Worm (Caenorhabditis elegans) whole organism, early embryonic: ENCODE results near the gene btbd-10.

Source experiments
- B0310.2 ChIP-seq: sonication (generic microtip); optimal IDR thresholded peaks from 2 replicates; lab custom pipeline; 2016; ENCODE audit warnings: mild to moderate bottlenecking, missing genetic modification characterization, missing compliant biosample characterization
- F13C5.2 ChIP-seq: sonication (generic microtip); optimal IDR thresholded peaks from 2 replicates; lab custom pipeline; 2017; ENCODE audit warnings: mild to moderate bottlenecking, missing genetic modification characterization, inconsistent platforms, missing compliant biosample characterization
- aly-1 ChIP-seq: sonication (generic microtip); optimal IDR thresholded peaks from 2 replicates; lab custom pipeline; 2016; ENCODE audit warnings: missing genetic modification characterization, missing compliant biosample characterization
- ama-1 ChIP-seq: fragments of 150-350 bp; optimal IDR thresholded peaks from 2 replicates; lab custom pipeline; 2014
- ceh-13 ChIP-seq: fragments of 200-800 bp; sonication (Bioruptor generic); optimal IDR thresholded peaks from 2 replicates; lab custom pipeline; 2018; ENCODE audit warnings: mild to moderate bottlenecking, missing genetic modification characterization, missing compliant biosample characterization
- ceh-36 ChIP-seq: sonication (generic microtip); optimal IDR thresholded peaks from 2 replicates; lab custom pipeline; 2016; ENCODE audit warnings: missing genetic modification characterization, inconsistent platforms, missing compliant biosample characterization
- ets-7 ChIP-seq: sonication (generic microtip); optimal IDR thresholded peaks from 2 replicates; lab custom pipeline; 2016; ENCODE audit warnings: missing genotype, missing genetic modification characterization, missing compliant biosample characterization
- flt-1 ChIP-seq: fragments of 200-800 bp; sonication (Bioruptor generic); IDR thresholded peaks from 2 replicates; pipeline ENCODE4 v1.3.6; 2022; ENCODE audit warnings: missing genetic modification characterization, missing compliant biosample characterization
- hmbx-1 ChIP-seq: sonication (generic microtip); optimal IDR thresholded peaks from 2 replicates; lab custom pipeline; 2016; ENCODE audit warnings: mild to moderate bottlenecking, missing genetic modification characterization, missing compliant biosample characterization
- hmg-4 ChIP-seq: fragments of 200-800 bp; sonication (Bioruptor generic); optimal IDR thresholded peaks from 2 replicates; lab custom pipeline; 2018; ENCODE audit warnings: mild to moderate bottlenecking, missing genetic modification characterization, missing compliant biosample characterization
- hnd-1 ChIP-seq: sonication (generic microtip); optimal IDR thresholded peaks from 2 replicates; lab custom pipeline; 2016; ENCODE audit warnings: missing genetic modification characterization, missing compliant biosample characterization
- pes-1 ChIP-seq: fragments of 200-800 bp; sonication (Bioruptor generic); IDR thresholded peaks from 2 replicates; pipeline ENCODE4 v1.3.6; 2022; ENCODE audit warnings: missing genetic modification reagents, missing genetic modification characterization, missing compliant biosample characterization
- scrt-1 ChIP-seq: fragments of 200-800 bp; sonication (Bioruptor generic); IDR thresholded peaks from 2 replicates; pipeline ENCODE4 v1.3.6; 2022; ENCODE audit warnings: missing genetic modification characterization, missing compliant biosample characterization
- sea-1 ChIP-seq: fragments of 200-800 bp; sonication (Bioruptor generic); conservative IDR thresholded peaks from 2 replicates; pipeline ENCODE4 v1.3.6; 2022; ENCODE audit warnings: missing genetic modification characterization, missing compliant biosample characterization
- tbx-11 ChIP-seq: fragments of 200-800 bp; sonication (Bioruptor generic); IDR thresholded peaks from 2 replicates; pipeline ENCODE4 v1.3.6; 2022; ENCODE audit warnings: missing genetic modification characterization, missing compliant biosample characterization
- tbx-37 ChIP-seq: fragments of 200-800 bp; sonication (Bioruptor generic); conservative IDR thresholded peaks from 2 replicates; pipeline ENCODE4 v1.3.6; 2022; ENCODE audit warnings: missing genetic modification reagents, missing genetic modification characterization, missing compliant biosample characterization
- tra-4 ChIP-seq: sonication (generic microtip); optimal IDR thresholded peaks from 2 replicates; lab custom pipeline; 2017; ENCODE audit warnings: missing genetic modification characterization, missing compliant biosample characterization

The btbd-10 gene

DNA sequence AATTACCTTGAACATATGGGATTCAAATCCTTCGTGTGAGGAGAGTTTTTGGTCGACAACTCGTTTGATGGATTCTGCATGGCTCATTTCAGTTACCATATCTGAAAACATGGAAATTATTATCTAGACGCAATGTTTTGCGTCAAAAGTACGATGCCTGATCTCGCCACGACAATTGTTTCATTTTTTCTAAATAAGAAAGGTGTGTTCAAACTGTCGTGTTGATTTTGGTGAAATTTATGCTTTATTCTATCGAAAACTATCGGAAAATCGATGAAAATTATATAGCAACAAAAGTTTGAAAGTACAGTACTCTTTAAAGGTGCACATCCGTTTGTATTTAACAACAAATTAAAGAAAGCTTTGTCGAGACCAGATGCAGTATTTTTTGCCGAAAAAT, 36.2 kb downstream of the btbd-10 start, which contains the start of gene cblc-1:
TSS of gene cblc-1 (minus strand) at position 101 of the 400 bp plus-strand sequence.
- TF ChIP-seq ama-1 (lab: Kevin White, UChicago) (no peak), scrt-1 (GFP tag; lab: Robert Waterston, UW) (no peak), F13C5.2 (tag; lab: Kevin White, UChicago) (no peak), hnd-1 (no peak), tbx-37 (GFP tag; lab: Robert Waterston, UW) (no peak), ceh-36 (no peak), pes-1 (no peak), B0310.2 (tag; lab: Kevin White, UChicago) (no peak), ceh-13 (GFP tag; lab: Kevin White, UChicago) (no peak), sea-1 (no peak), hmbx-1 (tag; lab: Kevin White, UChicago) (no peak), tbx-11 (GFP tag; lab: Robert Waterston, UW) (no peak), tra-4 (tag; lab: Kevin White, UChicago) (no peak), ets-7 (tag; lab: Kevin White, UChicago) (no peak), flt-1 (GFP tag; lab: Robert Waterston, UW) (no peak), aly-1 (tag; lab: Kevin White, UChicago) (no peak), hmg-4 (GFP tag; lab: Kevin White, UChicago) (no peak)

DNA sequence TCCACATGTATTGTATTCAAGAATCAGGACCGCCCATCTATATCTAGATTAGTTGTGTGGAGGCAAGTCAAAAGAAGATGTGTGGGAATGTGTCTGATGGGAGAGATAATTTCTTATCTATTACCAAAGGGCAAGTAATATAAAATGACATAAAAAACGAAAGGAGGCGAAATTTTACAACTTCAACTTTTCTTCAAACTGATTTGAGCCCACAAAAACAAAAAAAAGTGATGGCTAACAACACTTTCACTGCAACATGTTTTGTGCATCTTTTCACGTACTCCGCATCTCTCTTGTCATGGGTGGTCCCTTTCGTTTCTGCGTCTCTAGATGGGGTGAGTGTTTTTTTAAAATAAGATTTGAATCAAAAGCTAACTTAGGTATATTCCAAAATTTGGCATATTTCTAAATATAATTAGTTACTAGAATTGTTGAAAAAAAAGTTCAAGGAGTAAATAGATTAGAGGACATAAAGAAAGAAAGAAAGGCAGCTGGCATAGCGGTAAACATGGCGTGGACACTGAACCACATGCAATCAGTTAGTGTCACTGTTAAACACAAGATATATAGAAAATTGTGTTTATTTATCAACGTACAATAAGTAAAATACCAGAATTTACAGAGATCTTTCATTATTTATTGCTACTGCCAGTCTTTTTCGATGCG, 36.9 kb downstream of the btbd-10 start, which contains the start of gene ZK546.19:
TSS of gene ZK546.19 (plus strand) at position 186 of the 666 bp plus-strand sequence.
- TF ChIP-seq flt-1 (GFP tag; lab: Robert Waterston, UW) (no peak), pes-1 (no peak), ama-1 (lab: Kevin White, UChicago) (no peak), sea-1 (no peak), ceh-13 (GFP tag; lab: Kevin White, UChicago) (no peak), tbx-11 (GFP tag; lab: Robert Waterston, UW) (no peak), tbx-37 (GFP tag; lab: Robert Waterston, UW) (no peak), B0310.2 (tag; lab: Kevin White, UChicago) (no peak), hnd-1 (no peak), hmg-4 (GFP tag; lab: Kevin White, UChicago) (no peak), scrt-1 (GFP tag; lab: Robert Waterston, UW) (no peak), hmbx-1 (tag; lab: Kevin White, UChicago) (no peak), ets-7 (tag; lab: Kevin White, UChicago) (no peak), tra-4 (tag; lab: Kevin White, UChicago) (no peak), ceh-36 (no peak), aly-1 (tag; lab: Kevin White, UChicago) (no peak), F13C5.2 (tag; lab: Kevin White, UChicago) (no peak)

DNA sequence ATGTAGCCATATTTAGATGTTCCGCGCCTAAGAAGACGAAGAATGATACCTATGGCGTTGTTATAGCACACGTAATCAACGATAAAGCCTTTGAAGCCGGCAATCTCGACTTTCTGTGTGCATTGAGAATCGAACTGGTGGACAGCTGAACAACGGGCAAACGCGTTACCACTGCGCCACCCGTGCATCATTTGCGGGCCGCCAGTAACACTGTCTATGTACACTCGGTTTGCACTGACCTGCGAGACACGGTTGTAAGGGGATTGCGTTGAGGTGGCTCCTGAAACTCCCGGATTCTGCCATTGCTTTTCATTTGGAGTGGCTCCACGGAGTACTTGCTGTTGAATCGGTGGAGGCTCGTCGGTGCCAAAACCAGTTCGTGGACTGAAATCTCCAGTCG, 37.6 kb downstream of the btbd-10 start:
- TF ChIP-seq aly-1 (tag; lab: Kevin White, UChicago) (peak; percentile 87), tra-4 (tag; lab: Kevin White, UChicago) (no peak), B0310.2 (tag; lab: Kevin White, UChicago) (peak; percentile 83), sea-1 (peak; percentile 79), ets-7 (tag; lab: Kevin White, UChicago) (peak; percentile 29), ceh-36 (peak; percentile 89), pes-1 (peak; percentile 90), tbx-11 (GFP tag; lab: Robert Waterston, UW) (peak; percentile 74; the same call in 1 of the 2 replicates), hmg-4 (GFP tag; lab: Kevin White, UChicago) (peak; percentile 95), F13C5.2 (tag; lab: Kevin White, UChicago) (peak; percentile 68), scrt-1 (GFP tag; lab: Robert Waterston, UW) (peak; percentile 85), hnd-1 (peak; percentile 47), hmbx-1 (tag; lab: Kevin White, UChicago) (peak; percentile 58), ceh-13 (GFP tag; lab: Kevin White, UChicago) (peak; percentile 79), tbx-37 (GFP tag; lab: Robert Waterston, UW) (peak; percentile 71), flt-1 (GFP tag; lab: Robert Waterston, UW) (peak; percentile 79), ama-1 (lab: Kevin White, UChicago) (peak; percentile 22)

DNA sequence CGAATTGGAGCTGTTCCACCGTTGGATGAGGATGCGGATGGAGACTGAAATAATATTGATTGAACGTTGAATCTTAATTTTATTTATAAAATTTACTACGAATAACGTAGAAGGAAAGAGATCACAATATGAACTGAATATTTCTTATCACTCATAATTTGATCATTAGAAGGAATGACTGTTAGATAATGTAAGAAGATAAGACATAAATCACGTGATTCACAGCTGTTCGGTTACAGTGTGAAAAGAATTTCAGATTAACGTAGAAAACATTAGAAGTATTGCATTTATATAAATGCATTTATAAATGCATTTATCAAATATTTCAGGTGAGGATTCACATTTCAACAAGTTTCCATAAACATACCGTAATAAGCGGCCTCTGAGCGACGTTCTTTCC, 38.0 kb downstream of the btbd-10 start:
- TF ChIP-seq pes-1 (no peak), ama-1 (lab: Kevin White, UChicago) (no peak), tbx-37 (GFP tag; lab: Robert Waterston, UW) (no peak), tra-4 (tag; lab: Kevin White, UChicago) (no peak), sea-1 (no peak), ets-7 (tag; lab: Kevin White, UChicago) (no peak), B0310.2 (tag; lab: Kevin White, UChicago) (no peak), hmbx-1 (tag; lab: Kevin White, UChicago) (no peak), F13C5.2 (tag; lab: Kevin White, UChicago) (no peak), ceh-13 (GFP tag; lab: Kevin White, UChicago) (no peak), ceh-36 (no peak), tbx-11 (GFP tag; lab: Robert Waterston, UW) (no peak), flt-1 (GFP tag; lab: Robert Waterston, UW) (no peak), scrt-1 (GFP tag; lab: Robert Waterston, UW) (no peak), aly-1 (tag; lab: Kevin White, UChicago) (no peak), hnd-1 (no peak), hmg-4 (GFP tag; lab: Kevin White, UChicago) (no peak)

DNA sequence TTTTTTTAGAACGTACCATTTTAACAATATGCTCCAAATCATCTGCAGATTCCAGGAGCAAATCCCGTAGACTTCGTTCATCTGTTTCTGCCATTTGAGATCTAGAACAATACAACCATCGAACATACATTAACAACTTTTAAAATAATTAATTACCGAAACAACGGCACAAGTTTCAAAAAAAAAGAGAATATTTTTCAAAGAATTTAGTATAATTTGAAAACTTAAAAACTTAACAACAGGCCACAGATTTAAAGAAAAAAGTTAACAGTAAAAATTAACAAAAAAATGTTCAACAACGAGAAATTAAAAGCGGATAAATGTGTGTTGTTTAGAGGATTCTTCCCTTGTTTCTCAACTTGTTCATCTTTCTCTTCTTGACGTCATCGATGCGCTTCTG, 39.0 kb downstream of the btbd-10 start, which contains the start of gene mdt-4:
TSS of gene mdt-4 (minus strand) at position 101 of the 400 bp plus-strand sequence.
- no peak for TF ChIP-seq tbx-37 (GFP tag; lab: Robert Waterston, UW)

DNA sequence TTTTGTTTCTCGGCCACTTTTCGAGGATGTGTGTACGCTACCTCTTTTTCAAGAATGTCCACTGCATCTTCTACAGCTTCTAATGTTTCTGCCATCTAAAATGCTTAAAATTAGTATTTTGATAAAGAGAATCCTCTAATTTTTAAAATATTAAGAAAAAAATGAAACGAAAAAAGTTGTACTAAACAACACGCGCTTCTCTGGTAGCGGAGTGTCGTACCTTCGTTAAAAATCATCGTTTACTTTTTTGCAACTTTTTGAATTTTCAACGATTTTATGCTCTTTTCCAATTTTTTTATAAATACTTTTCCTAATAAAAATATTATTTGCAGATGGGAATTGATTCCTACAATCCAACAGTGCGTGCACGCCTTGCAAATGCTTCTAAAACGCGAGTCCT, 40.9 kb downstream of the btbd-10 start, which contains the start of the genes gldi-11 and ZK546.2:
TSS of gene gldi-11 (minus strand) at position 95 of the 400 bp plus-strand sequence.
TSS of gene ZK546.2 (plus strand) at position 333 of the 400 bp plus-strand sequence.
- no peak for TF ChIP-seq tbx-11 (GFP tag; lab: Robert Waterston, UW)
- TF ChIP-seq ets-7 (tag; lab: Kevin White, UChicago): no peak
- TF ChIP-seq hmbx-1 (tag; lab: Kevin White, UChicago): no peak
- no peak for TF ChIP-seq sea-1
